Worm (Caenorhabditis elegans) whole organism, dauer: ENCODE measurements around the gene ZK285.2.

Source experiments
- unc-62 ChIP-seq: sonication (generic microtip); optimal IDR thresholded peaks from 2 replicates; lab custom pipeline; 2017; ENCODE audit warnings: missing biosample characterization, missing genetic modification reagents, missing genetic modification characterization

The ZK285.2 gene

ce11 chrV:16062788-16063187 lies 16.1 kb downstream of the ZK285.2 start, which contains the start of gene F14H3.14:
TSS of gene F14H3.14 (minus strand) at chrV:16062888.
- TF ChIP-seq unc-62 (GFP tag; lab: Kevin White, UChicago), result no peak

ce11 chrV:16068938-16069337 lies 22.3 kb downstream of the ZK285.2 start, which contains the start of gene cyp-35D1:
TSS of gene cyp-35D1 (plus strand) at chrV:16069238.
- TF ChIP-seq unc-62 (GFP tag; lab: Kevin White, UChicago), result no peak

- TF ChIP-seq unc-62 (GFP tag; lab: Kevin White, UChicago), result no peak
Measured at ce11 chrV:16071167-16071566, 24.5 kb downstream of the ZK285.2 start, which contains the start of gene nhr-176. TSS of gene nhr-176 (plus strand) at chrV:16071325.

ce11 chrV:16073856-16074255 lies 27.2 kb downstream of the ZK285.2 start, which contains the start of gene srj-10:
TSS of gene srj-10 (minus strand) at chrV:16073956.
- no peak for TF ChIP-seq unc-62 (GFP tag; lab: Kevin White, UChicago)

- TF ChIP-seq unc-62 (GFP tag; lab: Kevin White, UChicago), result no peak
Measured at ce11 chrV:16075250-16075709, 28.6 kb downstream of the ZK285.2 start, which contains the start of the genes F14H3.12 and srj-29. TSS of gene F14H3.12 (minus strand) at chrV:16075323. TSS of gene srj-29 (plus strand) at chrV:16075659.

- TF ChIP-seq unc-62 (GFP tag; lab: Kevin White, UChicago), result no peak
Measured at ce11 chrV:16080039-16080438, 33.4 kb downstream of the ZK285.2 start.

- TF ChIP-seq unc-62 (GFP tag; lab: Kevin White, UChicago), result no peak
Measured at ce11 chrV:16080678-16081077, 34.0 kb downstream of the ZK285.2 start.

ce11 chrV:16090685-16091084 lies 44.0 kb downstream of the ZK285.2 start, which contains the start of gene F22B8.3:
TSS of gene F22B8.3 (plus strand) at chrV:16090985.
- TF ChIP-seq unc-62 (GFP tag; lab: Kevin White, UChicago), result no peak

- TF ChIP-seq unc-62 (GFP tag; lab: Kevin White, UChicago), result no peak
Measured at ce11 chrV:16094284-16094683, 47.6 kb downstream of the ZK285.2 start, which contains the start of gene F22B8.7. TSS of gene F22B8.7 (plus strand) at chrV:16094584.

ce11 chrV:16094862-16095261 lies 48.2 kb downstream of the ZK285.2 start:
- no peak for TF ChIP-seq unc-62 (GFP tag; lab: Kevin White, UChicago)
